Fruit fly (Drosophila melanogaster) whole organism, embryonic: Measurements from ENCODE around the gene Tm1.
A peak's percentile ranks its signal among the peaks of the same experiment; 100 is the strongest.

ENCODE experiments used
- Ada2b ChIP-seq: fragments of 200-800 bp; sonication (Bioruptor generic); IDR thresholded peaks from 2 replicates; pipeline ENCODE4 v1.3.6; 2022; ENCODE audit warnings: missing biosample characterization, missing genetic modification characterization
- B-H1 ChIP-seq: fragments of 200-800 bp; sonication (Bioruptor generic); IDR thresholded peaks from 3 replicates; pipeline ENCODE4 v1.3.6; 2022; ENCODE audit warnings: missing biosample characterization, missing genetic modification characterization
- B-H2 ChIP-seq: fragments of 200-800 bp; sonication (Bioruptor generic); optimal IDR thresholded peaks from 2 replicates; lab custom pipeline; 2018; ENCODE audit warnings: missing biosample characterization, mild to moderate bottlenecking, missing genetic modification characterization
- CG10274 ChIP-seq: fragments of 200-800 bp; sonication (Bioruptor generic); optimal IDR thresholded peaks from 3 replicates; lab custom pipeline; 2017; ENCODE audit warnings: missing biosample characterization, mild to moderate bottlenecking, missing genetic modification characterization
- CG11696 ChIP-seq: fragments of 200-800 bp; sonication (Bioruptor generic); IDR thresholded peaks from 2 replicates; pipeline ENCODE4 v1.3.6; 2022; ENCODE audit warnings: missing biosample characterization, missing genetic modification characterization
- CG11723 ChIP-seq: fragments of 200-800 bp; sonication (Bioruptor generic); optimal IDR thresholded peaks from 2 replicates; lab custom pipeline; 2017; ENCODE audit warnings: missing biosample characterization, mild to moderate bottlenecking, missing genetic modification characterization
- CG1233 ChIP-seq: fragments of 200-800 bp; sonication (Bioruptor generic); optimal IDR thresholded peaks from 4 replicates; lab custom pipeline; 2018; ENCODE audit warnings: missing biosample characterization, mild to moderate bottlenecking, missing genetic modification characterization
- CG12769 ChIP-seq: fragments of 200-800 bp; sonication (Bioruptor generic); optimal IDR thresholded peaks from 2 replicates; lab custom pipeline; 2019; ENCODE audit warnings: missing biosample characterization, mild to moderate bottlenecking, missing genetic modification characterization, moderate library complexity
- CG13775 ChIP-seq: fragments of 200-800 bp; sonication (Bioruptor generic); optimal IDR thresholded peaks from 3 replicates; lab custom pipeline; 2017; ENCODE audit warnings: missing biosample characterization, mild to moderate bottlenecking, missing genetic modification characterization
- CG14014 ChIP-seq: fragments of 200-800 bp; sonication (Bioruptor generic); IDR thresholded peaks from 2 replicates; pipeline ENCODE4 v1.3.6; 2022; ENCODE audit warnings: missing biosample characterization, missing genetic modification characterization
- CG17359 ChIP-seq: fragments of 200-800 bp; sonication (Bioruptor generic); optimal IDR thresholded peaks from 3 replicates; lab custom pipeline; 2018; ENCODE audit warnings: missing biosample characterization, mild to moderate bottlenecking, missing genetic modification characterization, moderate library complexity
- CG17912 ChIP-seq: fragments of 200-800 bp; sonication (Bioruptor generic); optimal IDR thresholded peaks from 2 replicates; lab custom pipeline; 2018; ENCODE audit warnings: missing biosample characterization, mild to moderate bottlenecking, missing genetic modification characterization
- CG30403 ChIP-seq: fragments of 200-800 bp; sonication (Bioruptor generic); optimal IDR thresholded peaks from 3 replicates; lab custom pipeline; 2016; ENCODE audit warnings: missing biosample characterization, missing genetic modification characterization
- CG3065 ChIP-seq: fragments of 200-800 bp; sonication (Bioruptor generic); optimal IDR thresholded peaks from 2 replicates; lab custom pipeline; 2016; ENCODE audit warnings: missing biosample characterization, missing genetic modification characterization
- CG4328 ChIP-seq: fragments of 200-800 bp; sonication (Bioruptor generic); optimal IDR thresholded peaks from 3 replicates; lab custom pipeline; 2017; ENCODE audit warnings: missing biosample characterization, missing genetic modification reagents, missing genetic modification characterization
- CG4424 ChIP-seq: fragments of 200-800 bp; sonication (Bioruptor generic); optimal IDR thresholded peaks from 3 replicates; lab custom pipeline; 2016; ENCODE audit warnings: missing biosample characterization, missing genetic modification characterization
- CG7987 ChIP-seq: fragments of 200-800 bp; sonication (Bioruptor generic); optimal IDR thresholded peaks from 2 replicates; lab custom pipeline; 2018; ENCODE audit warnings: missing biosample characterization, mild to moderate bottlenecking, missing genetic modification characterization, moderate library complexity
- CG8089 ChIP-seq: fragments of 200-800 bp; sonication (Bioruptor generic); optimal IDR thresholded peaks from 3 replicates; lab custom pipeline; 2016; ENCODE audit warnings: missing biosample characterization, missing genetic modification characterization
- CG8765 ChIP-seq: fragments of 200-800 bp; sonication (Bioruptor generic); IDR thresholded peaks from 2 replicates; pipeline ENCODE4 v1.3.6; 2022; ENCODE audit warnings: missing biosample characterization, missing genetic modification characterization
- CG9215 ChIP-seq: fragments of 200-800 bp; sonication (Bioruptor generic); IDR thresholded peaks from 2 replicates; pipeline ENCODE4 v1.3.6; 2022; ENCODE audit warnings: missing biosample characterization, missing genetic modification characterization
- CG9727 ChIP-seq: fragments of 200-800 bp; sonication (Bioruptor generic); optimal IDR thresholded peaks from 3 replicates; lab custom pipeline; 2017; ENCODE audit warnings: missing biosample characterization, mild to moderate bottlenecking, missing genetic modification characterization
- CG9797 ChIP-seq: fragments of 200-800 bp; sonication (Bioruptor generic); optimal IDR thresholded peaks from 3 replicates; lab custom pipeline; 2018; ENCODE audit warnings: missing biosample characterization, mild to moderate bottlenecking, missing genetic modification characterization
- Chrac-16 ChIP-seq: fragments of 200-800 bp; sonication (Bioruptor generic); optimal IDR thresholded peaks from 3 replicates; lab custom pipeline; 2016; ENCODE audit warnings: missing biosample characterization, missing genetic modification characterization
- Dll ChIP-seq: fragments of 200-800 bp; sonication (Bioruptor generic); IDR thresholded peaks from 4 replicates; pipeline ENCODE4 v1.3.6; 2022; ENCODE audit warnings: missing biosample characterization, missing genetic modification characterization; ENCODE audit not compliant: partially characterized antibody
- Gug ChIP-seq: fragments of 200-800 bp; sonication (Bioruptor generic); IDR thresholded peaks from 4 replicates; pipeline ENCODE4 v1.3.6; 2022; ENCODE audit warnings: missing biosample characterization, missing genetic modification characterization
- H2.0 ChIP-seq: fragments of 200-800 bp; sonication (Bioruptor generic); IDR thresholded peaks from 2 replicates; pipeline ENCODE4 v1.3.6; 2022; ENCODE audit warnings: missing biosample characterization, missing genetic modification characterization
- HHEX ChIP-seq: fragments of 200-800 bp; sonication (Bioruptor generic); optimal IDR thresholded peaks from 3 replicates; lab custom pipeline; 2017; ENCODE audit warnings: missing biosample characterization, mild to moderate bottlenecking, missing genetic modification characterization, missing genetic modification reagents
- HLH3B ChIP-seq: fragments of 200-800 bp; sonication (Bioruptor generic); IDR thresholded peaks from 2 replicates; pipeline ENCODE4 v1.3.6; 2022; ENCODE audit warnings: missing biosample characterization, missing genetic modification characterization
- Hmr ChIP-seq: fragments of 200-800 bp; sonication (Bioruptor generic); optimal IDR thresholded peaks from 3 replicates; lab custom pipeline; 2017; ENCODE audit warnings: mild to moderate bottlenecking, missing biosample characterization, missing genetic modification reagents, missing genetic modification characterization
- Hr51 ChIP-seq, 2 experiments: fragments of 200-800 bp; sonication (Bioruptor generic); optimal IDR thresholded peaks; 2 replicates in 1 of 2; 3 replicates in 1 of 2; lab custom pipeline; 2016 to 2018; ENCODE audit warnings: missing biosample characterization in 2 of 2, missing genetic modification characterization in 2 of 2, mild to moderate bottlenecking in 1 of 2, moderate library complexity in 1 of 2
- Hsf ChIP-seq: fragments of 200-800 bp; sonication (Bioruptor generic); optimal IDR thresholded peaks from 3 replicates; lab custom pipeline; 2016; ENCODE audit warnings: missing biosample characterization, missing genetic modification characterization
- MESR4 ChIP-seq: fragments of 200-800 bp; sonication (Bioruptor generic); optimal IDR thresholded peaks from 2 replicates; lab custom pipeline; 2018; ENCODE audit warnings: missing biosample characterization, mild to moderate bottlenecking, missing genetic modification characterization, moderate library complexity
- Mes4 ChIP-seq: fragments of 200-800 bp; sonication (Bioruptor generic); optimal IDR thresholded peaks from 2 replicates; lab custom pipeline; 2016; ENCODE audit warnings: missing biosample characterization, missing genetic modification characterization
- YL-1 ChIP-seq: fragments of 200-800 bp; sonication (Bioruptor generic); optimal IDR thresholded peaks from 3 replicates; lab custom pipeline; 2017; ENCODE audit warnings: missing biosample characterization, mild to moderate bottlenecking, missing genetic modification characterization
- ac ChIP-seq: fragments of 200-800 bp; sonication (Bioruptor generic); optimal IDR thresholded peaks from 3 replicates; lab custom pipeline; 2017; ENCODE audit warnings: missing biosample characterization, mild to moderate bottlenecking, missing genetic modification characterization
- amos ChIP-seq: fragments of 200-800 bp; sonication (Bioruptor generic); IDR thresholded peaks from 2 replicates; pipeline ENCODE4 v1.3.6; 2022; ENCODE audit warnings: missing biosample characterization, missing genetic modification characterization; ENCODE audit not compliant: partially characterized antibody
- bowl ChIP-seq: fragments of 200-800 bp; sonication (Bioruptor generic); IDR thresholded peaks from 2 replicates; pipeline ENCODE4 v1.3.6; 2022; ENCODE audit warnings: missing biosample characterization, missing genetic modification characterization
- ci ChIP-seq: fragments of 200-800 bp; sonication (Bioruptor generic); IDR thresholded peaks from 3 replicates; pipeline ENCODE4 v1.3.6; 2022; ENCODE audit warnings: missing biosample characterization, missing genetic modification characterization
- dm ChIP-seq: fragments of 200-800 bp; sonication (Bioruptor generic); optimal IDR thresholded peaks from 3 replicates; lab custom pipeline; 2016; ENCODE audit warnings: missing biosample characterization, missing genetic modification characterization
- eve ChIP-seq, 2 experiments: fragments of >200 bp; optimal IDR thresholded peaks; 2 replicates each; lab custom pipeline; 2017; ENCODE audit warnings: missing biosample characterization in 2 of 2, missing genetic modification characterization in 2 of 2
- grau ChIP-seq: fragments of 200-800 bp; optimal IDR thresholded peaks from 3 replicates; lab custom pipeline; 2019; ENCODE audit warnings: missing biosample characterization, mild to moderate bottlenecking, missing genetic modification characterization, moderate library complexity
- hbn ChIP-seq: fragments of 200-800 bp; sonication (Bioruptor generic); IDR thresholded peaks from 2 replicates; pipeline ENCODE4 v1.3.6; 2022; ENCODE audit warnings: missing biosample characterization, missing genetic modification characterization; ENCODE audit not compliant: partially characterized antibody
- her ChIP-seq: fragments of 200-800 bp; sonication (Bioruptor generic); optimal IDR thresholded peaks from 2 replicates; lab custom pipeline; 2016; ENCODE audit warnings: missing biosample characterization, missing genetic modification characterization
- mam ChIP-seq: fragments of 200-800 bp; sonication (Bioruptor generic); optimal IDR thresholded peaks from 3 replicates; lab custom pipeline; 2016; ENCODE audit warnings: missing biosample characterization, missing genetic modification characterization
- oc ChIP-seq: fragments of 200-800 bp; sonication (Bioruptor generic); optimal IDR thresholded peaks from 2 replicates; lab custom pipeline; 2018; ENCODE audit warnings: missing biosample characterization, mild to moderate bottlenecking, missing genetic modification characterization, moderate library complexity
- row ChIP-seq: fragments of 200-800 bp; sonication (Bioruptor generic); IDR thresholded peaks from 3 replicates; pipeline ENCODE4 v1.3.6; 2022; ENCODE audit warnings: missing biosample characterization, missing genetic modification characterization
- sim ChIP-seq: fragments of 200-800 bp; sonication (Bioruptor generic); IDR thresholded peaks from 2 replicates; pipeline ENCODE4 v1.3.6; 2022; ENCODE audit warnings: missing biosample characterization, missing genetic modification characterization
- slp2 ChIP-seq: fragments of 200-800 bp; sonication (Bioruptor generic); optimal IDR thresholded peaks from 2 replicates; lab custom pipeline; 2016; ENCODE audit warnings: missing biosample characterization, missing genetic modification characterization
- ssp ChIP-seq: fragments of 200-800 bp; sonication (Bioruptor generic); IDR thresholded peaks from 2 replicates; pipeline ENCODE4 v1.3.6; 2022; ENCODE audit warnings: missing biosample characterization, missing genetic modification characterization
- stwl ChIP-seq: fragments of 200-800 bp; sonication (Bioruptor generic); optimal IDR thresholded peaks from 3 replicates; lab custom pipeline; 2018; ENCODE audit warnings: missing biosample characterization, mild to moderate bottlenecking, missing genetic modification characterization, moderate library complexity
- tin ChIP-seq: fragments of 200-800 bp; sonication (Bioruptor generic); optimal IDR thresholded peaks from 3 replicates; lab custom pipeline; 2016; ENCODE audit warnings: missing biosample characterization, missing genetic modification characterization

Gene Tm1

dm6 chr3R:15275158-15275623 is 2.8 kb upstream of the Tm1 start, which contains the start of the genes Cp190 and CG4338 (continued):
- peak in 1 of 2 experiments; percentile 61 for TF ChIP-seq eve (GFP tag; optimal IDR thresholded peaks at IDR 0.05; lab: Kevin White, UChicago)
- peak; percentile 97 for TF ChIP-seq CG9215 (GFP tag; lab: Robert Waterston, UW)
- TF ChIP-seq CG9727, result peak; percentile 99
- TF ChIP-seq Hr51 (GFP tag; optimal IDR thresholded peaks at IDR 0.05; lab: Kevin White, UChicago), result peak; percentile 94 to 98
- TF ChIP-seq B-H1 (GFP tag; lab: Robert Waterston, UW), result peak; percentile 91
- peak; percentile 89 for TF ChIP-seq Mes4 (GFP tag; lab: Kevin White, UChicago)
- peak; percentile 89 for TF ChIP-seq dm (GFP tag; lab: Kevin White, UChicago)
- TF ChIP-seq bowl (GFP tag; lab: Robert Waterston, UW), result peak; percentile 84
- TF ChIP-seq ac (GFP tag; lab: Kevin White, UChicago), result peak; percentile 91
- TF ChIP-seq CG4328 (GFP tag; lab: Kevin White, UChicago), result peak; percentile 98
- peak; percentile 95 for TF ChIP-seq ci (GFP tag; lab: Robert Waterston, UW)
- peak; percentile 96 for TF ChIP-seq Hsf
- peak; percentile 87 for TF ChIP-seq stwl (tag; lab: Kevin White, UChicago)
- TF ChIP-seq Ada2b (GFP tag; lab: Robert Waterston, UW), result peak; percentile 94
- peak; percentile 99 for TF ChIP-seq CG30403 (GFP tag; lab: Kevin White, UChicago)
- TF ChIP-seq sim (GFP tag; lab: Robert Waterston, UW), result peak; percentile 91
- peak; percentile 92 for TF ChIP-seq Gug (GFP tag; lab: Robert Waterston, UW)
- peak; percentile 87 for TF ChIP-seq CG7987
- TF ChIP-seq HLH3B, result peak; percentile 96
- peak; percentile 71 for TF ChIP-seq CG9797 (GFP tag; lab: Kevin White, UChicago)
- TF ChIP-seq HHEX (GFP tag; lab: Kevin White, UChicago), result peak; percentile 97
- peak; percentile 98 for TF ChIP-seq CG17359 (tag; lab: Kevin White, UChicago)
- TF ChIP-seq CG14014 (GFP tag; lab: Robert Waterston, UW), result peak; percentile 97
- peak; percentile 99 for TF ChIP-seq CG13775 (GFP tag; lab: Kevin White, UChicago)
- TF ChIP-seq CG11696 (GFP tag; lab: Robert Waterston, UW), result peak; percentile 80
- TF ChIP-seq MESR4 (GFP tag; lab: Kevin White, UChicago), result peak; percentile 61
- TF ChIP-seq tin (GFP tag; lab: Kevin White, UChicago), result peak; percentile 98
- peak; percentile 83 for TF ChIP-seq CG8089 (GFP tag; lab: Kevin White, UChicago)
- peak; percentile 97 for TF ChIP-seq YL-1 (GFP tag; lab: Kevin White, UChicago)
- peak; percentile 97 for TF ChIP-seq CG12769 (tag; lab: Kevin White, UChicago)
- peak; percentile 98 for TF ChIP-seq row (GFP tag; lab: Robert Waterston, UW)
- TF ChIP-seq amos (GFP tag; lab: Robert Waterston, UW), result peak; percentile 88
- peak; percentile 58 for TF ChIP-seq hbn (GFP tag; lab: Robert Waterston, UW)
- TF ChIP-seq CG3065, result peak; percentile 95
- TF ChIP-seq oc (tag; lab: Kevin White, UChicago), result peak; percentile 98
- TF ChIP-seq ssp (GFP tag; lab: Robert Waterston, UW), result peak; percentile 91
- peak; percentile 98 for TF ChIP-seq CG4424
- TF ChIP-seq B-H2 (GFP tag; lab: Kevin White, UChicago), result peak; percentile 99
- peak; percentile 98 for TF ChIP-seq grau (tag; lab: Kevin White, UChicago)
- peak; percentile 89 for TF ChIP-seq CG8765
- TF ChIP-seq CG11723 (GFP tag; lab: Kevin White, UChicago), result peak; percentile 93
- peak; percentile 75 for TF ChIP-seq slp2
- TF ChIP-seq Chrac-16 (GFP tag; lab: Kevin White, UChicago), result peak; percentile 98
- peak; percentile 93 for TF ChIP-seq CG17912 (GFP tag; lab: Kevin White, UChicago)
- TF ChIP-seq H2.0 (GFP tag; lab: Robert Waterston, UW), result peak; percentile 95
- TF ChIP-seq her (GFP tag; lab: Kevin White, UChicago), result peak; percentile 52
- peak; percentile 98 for TF ChIP-seq Hmr (GFP tag; lab: Kevin White, UChicago)
- TF ChIP-seq CG10274 (GFP tag; lab: Kevin White, UChicago), result peak; percentile 90
- peak; percentile 93 for TF ChIP-seq mam (GFP tag; lab: Kevin White, UChicago)
- peak; percentile 78; the same call in 3 of the 4 replicates for TF ChIP-seq Dll (GFP tag; lab: Robert Waterston, UW)
- peak; percentile 98 for TF ChIP-seq CG1233 (GFP tag; lab: Kevin White, UChicago)
